Fruit fly (Drosophila melanogaster): ENCODE results near the gene CG5676.

The CG5676 gene

DNA sequence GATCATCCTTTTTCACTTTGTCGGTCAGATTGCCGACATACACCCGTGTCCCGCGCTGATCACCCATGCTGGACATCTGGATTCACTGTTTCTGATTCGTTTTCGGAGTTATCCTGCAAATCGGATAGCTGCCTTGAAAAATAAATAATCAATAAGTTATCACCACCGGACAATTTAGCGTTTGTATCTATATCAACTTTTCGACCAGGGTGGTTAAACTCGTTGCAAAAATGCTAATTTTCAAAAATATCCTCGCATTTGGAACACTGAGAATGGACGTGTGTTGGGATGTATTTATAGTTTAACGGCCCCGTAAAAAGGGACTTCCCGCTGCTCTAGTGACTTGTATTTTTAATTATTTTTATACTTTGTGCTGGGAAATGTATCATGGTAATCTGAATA is 7.7 kb upstream of the CG5676 start, which contains the start of gene Rsf1 (continued):
- TF ChIP-seq E2f1 (GFP tag; IDR thresholded peaks at IDR 0.05) (no peak), Mad (GFP tag; optimal IDR thresholded peaks at IDR 0.05) (no peak), danr (GFP tag; IDR thresholded peaks at IDR 0.05) (no peak), chinmo (GFP tag; IDR thresholded peaks at IDR 0.05; ENCODE audit: partially characterized antibody) (no peak), Hr39 (optimal IDR thresholded peaks at IDR 0.05) (no peak), Trl (optimal IDR thresholded peaks at IDR 0.05) (no peak), Trl (GFP tag; optimal IDR thresholded peaks at IDR 0.05) (no peak), Ptx1 (GFP tag; IDR thresholded peaks at IDR 0.05) (no peak), CG15011 (GFP tag; optimal IDR thresholded peaks at IDR 0.05) (no peak), pzg (GFP tag; optimal IDR thresholded peaks at IDR 0.05) (peak; percentile 38), CG10654 (GFP tag; optimal IDR thresholded peaks at IDR 0.05) (no peak), CG2678 (tag; optimal IDR thresholded peaks at IDR 0.05) (no peak), D19A (tag; optimal IDR thresholded peaks at IDR 0.05) (no peak), Nf-YC (tag; optimal IDR thresholded peaks at IDR 0.05) (no peak), Med (GFP tag) (no peak), mam (GFP tag; optimal IDR thresholded peaks at IDR 0.05) (no peak), dpn (GFP tag; optimal IDR thresholded peaks at IDR 0.05) (no peak), NC2α (GFP tag; optimal IDR thresholded peaks at IDR 0.05) (no peak), zfh2 (GFP tag; optimal IDR thresholded peaks at IDR 0.05) (no peak), HLH54F (GFP tag; optimal IDR thresholded peaks at IDR 0.05) (no peak), CG11560 (tag; IDR thresholded peaks at IDR 0.05) (no peak), wek (GFP tag; optimal IDR thresholded peaks at IDR 0.05) (peak; percentile 22), CTCF (GFP tag; optimal IDR thresholded peaks at IDR 0.05) (no peak), Stat92E (GFP tag; optimal IDR thresholded peaks at IDR 0.05) (no peak)

DNA sequence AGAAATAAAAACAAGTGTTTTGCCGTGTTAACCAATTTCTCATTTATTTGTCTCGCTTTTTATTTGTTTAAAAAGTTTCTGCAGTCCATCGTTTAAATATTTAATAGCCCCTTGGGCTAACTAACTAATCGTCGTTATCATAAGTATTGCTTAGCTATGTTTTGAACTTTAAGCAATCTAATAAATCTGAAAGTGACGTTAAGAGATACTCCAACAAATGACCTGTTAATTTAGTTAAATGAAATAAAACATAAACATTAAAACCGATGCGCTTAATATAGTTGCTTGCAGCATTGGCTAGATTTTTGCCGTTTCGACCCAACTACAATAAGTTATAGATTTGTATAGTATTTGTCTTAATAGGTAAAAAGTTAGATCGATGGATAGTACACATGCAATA is 6.1 kb upstream of the CG5676 start:
- no peak for TF ChIP-seq CG8089 (GFP tag; optimal IDR thresholded peaks at IDR 0.05)
- no peak for TF ChIP-seq shn (GFP tag; optimal IDR thresholded peaks at IDR 0.05)
- no peak for TF ChIP-seq dpn (GFP tag; optimal IDR thresholded peaks at IDR 0.05)
- no peak for TF ChIP-seq CG11560 (tag; IDR thresholded peaks at IDR 0.05)
- no peak for TF ChIP-seq CG7357 (GFP tag; IDR thresholded peaks at IDR 0.05)
- no peak for TF ChIP-seq YL-1 (GFP tag; optimal IDR thresholded peaks at IDR 0.05)
- no peak for TF ChIP-seq CG3847 (GFP tag; IDR thresholded peaks at IDR 0.05)
- no peak for TF ChIP-seq trem (tag; optimal IDR thresholded peaks at IDR 0.05)
- TF ChIP-seq mirr (GFP tag; optimal IDR thresholded peaks at IDR 0.05), result no peak
- TF ChIP-seq disco-r (GFP tag; optimal IDR thresholded peaks at IDR 0.05), result no peak
- TF ChIP-seq CG11504 (tag; optimal IDR thresholded peaks at IDR 0.05), result no peak
- TF ChIP-seq CG2889 (GFP tag; IDR thresholded peaks at IDR 0.05), result no peak
- TF ChIP-seq jing (GFP tag; optimal IDR thresholded peaks at IDR 0.05), result no peak
- TF ChIP-seq fd96Cb (tag; optimal IDR thresholded peaks at IDR 0.05), result no peak
- TF ChIP-seq CG15696 (tag; optimal IDR thresholded peaks at IDR 0.05), result no peak
- TF ChIP-seq croc (GFP tag; conservative IDR thresholded peaks at IDR 0.05), result no peak
- no peak for TF ChIP-seq otp (GFP tag; IDR thresholded peaks at IDR 0.05)
- TF ChIP-seq cato (GFP tag; optimal IDR thresholded peaks at IDR 0.05; ENCODE audit: borderline replicate concordance), result no peak
- TF ChIP-seq CG7928 (GFP tag; optimal IDR thresholded peaks at IDR 0.05), result no peak

Measured in whole organism, embryonic.